Fruit fly (Drosophila melanogaster) whole organism, prepupa: Measurements from ENCODE around the gene RAF2.

ENCODE experiments used
- Blimp-1 ChIP-seq: fragments of 200-800 bp; sonication (Bioruptor generic); optimal IDR thresholded peaks from 3 replicates; lab custom pipeline; 2017; ENCODE audit warnings: missing biosample characterization, missing genetic modification characterization, mild to moderate bottlenecking, moderate library complexity, missing genetic modification reagents
- CG10631 ChIP-seq: fragments of 200-800 bp; sonication (Bioruptor generic); optimal IDR thresholded peaks from 2 replicates; lab custom pipeline; 2016; ENCODE audit warnings: missing biosample characterization, missing genetic modification characterization
- CG10669 ChIP-seq: fragments of 200-800 bp; sonication (Bioruptor generic); optimal IDR thresholded peaks from 3 replicates; lab custom pipeline; 2018; ENCODE audit warnings: missing biosample characterization, mild to moderate bottlenecking, missing genetic modification characterization, moderate library complexity
- CG11762 ChIP-seq: fragments of 200-800 bp; sonication (Bioruptor generic); optimal IDR thresholded peaks from 3 replicates; lab custom pipeline; 2016; ENCODE audit warnings: missing biosample characterization, missing genetic modification characterization; ENCODE audit not compliant: insufficient read depth
- CG11902 ChIP-seq: fragments of 200-800 bp; sonication (Bioruptor generic); optimal IDR thresholded peaks from 3 replicates; lab custom pipeline; 2016; ENCODE audit warnings: missing biosample characterization, missing genetic modification characterization
- CG16779 ChIP-seq: fragments of 200-800 bp; sonication (Bioruptor generic); optimal IDR thresholded peaks from 3 replicates; lab custom pipeline; 2017; ENCODE audit warnings: missing biosample characterization, mild to moderate bottlenecking, missing genetic modification characterization
- CG3032 ChIP-seq: fragments of 200-800 bp; optimal IDR thresholded peaks from 2 replicates; lab custom pipeline; 2019; ENCODE audit warnings: missing biosample characterization, mild to moderate bottlenecking, missing genetic modification characterization, moderate library complexity
- CG31627 ChIP-seq: fragments of 200-800 bp; sonication (Bioruptor generic); optimal IDR thresholded peaks from 3 replicates; lab custom pipeline; 2016; ENCODE audit warnings: missing biosample characterization, missing genetic modification characterization
- CG32006 ChIP-seq: fragments of 200-800 bp; sonication (Bioruptor generic); optimal IDR thresholded peaks from 3 replicates; lab custom pipeline; 2017; ENCODE audit warnings: missing biosample characterization, mild to moderate bottlenecking, missing genetic modification characterization
- CG34406 ChIP-seq: fragments of 200-800 bp; sonication (Bioruptor generic); optimal IDR thresholded peaks from 3 replicates; lab custom pipeline; 2016; ENCODE audit warnings: missing biosample characterization, missing genetic modification characterization
- CG3919 ChIP-seq: fragments of 200-800 bp; sonication (Bioruptor generic); optimal IDR thresholded peaks from 3 replicates; lab custom pipeline; 2016; ENCODE audit warnings: missing biosample characterization, missing genetic modification characterization
- CG4318 ChIP-seq: fragments of 200-800 bp; sonication (Bioruptor generic); optimal IDR thresholded peaks from 3 replicates; lab custom pipeline; 2017; ENCODE audit warnings: missing biosample characterization, mild to moderate bottlenecking, missing genetic modification characterization
- CG6163 ChIP-seq: fragments of 200-800 bp; sonication (Bioruptor generic); IDR thresholded peaks from 3 replicates; pipeline ENCODE4 v1.3.6; 2022; ENCODE audit warnings: missing biosample characterization, missing genetic modification characterization
- CG6276 ChIP-seq: fragments of 200-800 bp; sonication (Bioruptor generic); optimal IDR thresholded peaks from 2 replicates; lab custom pipeline; 2017; ENCODE audit warnings: missing biosample characterization, mild to moderate bottlenecking, missing genetic modification characterization
- CG6792 ChIP-seq: fragments of 200-800 bp; sonication (Bioruptor generic); optimal IDR thresholded peaks from 3 replicates; lab custom pipeline; 2016; ENCODE audit warnings: missing biosample characterization, missing genetic modification characterization
- CG6808 ChIP-seq: fragments of 200-800 bp; sonication (Bioruptor generic); optimal IDR thresholded peaks from 3 replicates; lab custom pipeline; 2017; ENCODE audit warnings: missing biosample characterization, missing genetic modification characterization, mild to moderate bottlenecking, moderate library complexity, missing genetic modification reagents
- CG6854 ChIP-seq: fragments of 200-800 bp; sonication (Bioruptor generic); optimal IDR thresholded peaks from 2 replicates; lab custom pipeline; 2017; ENCODE audit warnings: missing biosample characterization, mild to moderate bottlenecking, missing genetic modification characterization
- CG7368 ChIP-seq: fragments of 200-800 bp; sonication (Bioruptor generic); optimal IDR thresholded peaks from 3 replicates; lab custom pipeline; 2016; ENCODE audit warnings: missing biosample characterization, missing genetic modification characterization
- CG8119 ChIP-seq: fragments of 200-800 bp; sonication (Bioruptor generic); IDR thresholded peaks from 3 replicates; pipeline ENCODE4 v1.3.6; 2022; ENCODE audit warnings: missing biosample characterization, missing genetic modification characterization
- CG8319 ChIP-seq: fragments of 200-800 bp; sonication (Bioruptor generic); optimal IDR thresholded peaks from 3 replicates; lab custom pipeline; 2016; ENCODE audit warnings: missing biosample characterization, missing genetic modification characterization
- CG8632 ChIP-seq: fragments of 200-800 bp; sonication (Bioruptor generic); optimal IDR thresholded peaks from 3 replicates; lab custom pipeline; 2016; ENCODE audit warnings: missing biosample characterization, missing genetic modification characterization
- CG9139 ChIP-seq: fragments of 200-800 bp; sonication (Bioruptor generic); optimal IDR thresholded peaks from 3 replicates; lab custom pipeline; 2017; ENCODE audit warnings: missing biosample characterization, mild to moderate bottlenecking, missing genetic modification characterization
- Eip75B ChIP-seq: fragments of 200-800 bp; sonication (Bioruptor generic); optimal IDR thresholded peaks from 3 replicates; lab custom pipeline; 2016; ENCODE audit warnings: missing biosample characterization, missing genetic modification characterization
- Eip78C ChIP-seq: fragments of 200-800 bp; sonication (Bioruptor generic); peaks from one replicate; lab custom pipeline; 2016; ENCODE audit warnings: missing biosample characterization, missing genetic modification characterization
- Eip93F ChIP-seq: fragments of 200-800 bp; sonication (Bioruptor generic); optimal IDR thresholded peaks from 2 replicates; lab custom pipeline; 2016; ENCODE audit warnings: missing biosample characterization, mild to moderate bottlenecking, missing genetic modification characterization
- Ets21C ChIP-seq: fragments of 200-800 bp; sonication (Bioruptor generic); optimal IDR thresholded peaks from 3 replicates; lab custom pipeline; 2016; ENCODE audit warnings: missing biosample characterization, missing genetic modification characterization
- Gug ChIP-seq: fragments of 200-800 bp; sonication (Bioruptor generic); IDR thresholded peaks from 2 replicates; pipeline ENCODE4 v1.3.6; 2022; ENCODE audit warnings: missing biosample characterization, missing genetic modification characterization
- Hr38 ChIP-seq: sonication (Bioruptor generic); optimal IDR thresholded peaks from 2 replicates; lab custom pipeline; 2016; ENCODE audit warnings: missing biosample characterization, missing genetic modification characterization
- Hr39 ChIP-seq: fragments of 200-800 bp; sonication (Bioruptor generic); optimal IDR thresholded peaks from 2 replicates; lab custom pipeline; 2016; ENCODE audit warnings: missing biosample characterization, missing genetic modification characterization
- Lpt ChIP-seq: fragments of 200-800 bp; sonication (Bioruptor generic); optimal IDR thresholded peaks from 3 replicates; lab custom pipeline; 2016; ENCODE audit warnings: missing biosample characterization, missing genetic modification characterization
- Met ChIP-seq: fragments of 200-800 bp; sonication (Bioruptor generic); optimal IDR thresholded peaks from 3 replicates; lab custom pipeline; 2016; ENCODE audit warnings: missing biosample characterization, missing genetic modification characterization
- OdsH ChIP-seq: fragments of 200-800 bp; sonication (Bioruptor generic); optimal IDR thresholded peaks from 3 replicates; lab custom pipeline; 2016; ENCODE audit warnings: missing biosample characterization, missing genetic modification characterization
- Smox ChIP-seq: fragments of 200-800 bp; sonication (Bioruptor generic); optimal IDR thresholded peaks from 3 replicates; lab custom pipeline; 2016; ENCODE audit warnings: missing biosample characterization, missing genetic modification characterization
- Sox102F ChIP-seq: fragments of 200-800 bp; sonication (Bioruptor generic); optimal IDR thresholded peaks from 2 replicates; lab custom pipeline; 2016; ENCODE audit warnings: missing biosample characterization, mild to moderate bottlenecking, missing genetic modification characterization
- Sox14 ChIP-seq: fragments of 200-800 bp; sonication (Bioruptor generic); optimal IDR thresholded peaks from 3 replicates; lab custom pipeline; 2016; ENCODE audit warnings: missing biosample characterization, missing genetic modification characterization
- Sox15 ChIP-seq: fragments of 200-800 bp; sonication (Bioruptor generic); optimal IDR thresholded peaks from 3 replicates; lab custom pipeline; 2016; ENCODE audit warnings: missing biosample characterization, missing genetic modification characterization
- achi ChIP-seq: fragments of 200-800 bp; sonication (Bioruptor generic); optimal IDR thresholded peaks from 3 replicates; lab custom pipeline; 2016; ENCODE audit warnings: missing biosample characterization, missing genetic modification characterization
- acj6 ChIP-seq: fragments of 200-800 bp; sonication (Bioruptor generic); optimal IDR thresholded peaks from 3 replicates; lab custom pipeline; 2016; ENCODE audit warnings: missing biosample characterization, missing genetic modification characterization
- dac ChIP-seq: fragments of 200-800 bp; sonication (Bioruptor generic); optimal IDR thresholded peaks from 2 replicates; lab custom pipeline; 2017; ENCODE audit warnings: missing biosample characterization, mild to moderate bottlenecking, missing genetic modification characterization
- eg ChIP-seq: fragments of 200-800 bp; sonication (Bioruptor generic); IDR thresholded peaks from 3 replicates; pipeline ENCODE4 v1.3.6; 2022; ENCODE audit warnings: missing biosample characterization, missing genetic modification characterization
- esn ChIP-seq: fragments of 200-800 bp; sonication (Bioruptor generic); optimal IDR thresholded peaks from 2 replicates; lab custom pipeline; 2016; ENCODE audit warnings: missing biosample characterization, mild to moderate bottlenecking, missing genetic modification characterization, moderate library complexity
- fd85E ChIP-seq: fragments of 200-800 bp; sonication (Bioruptor generic); optimal IDR thresholded peaks from 3 replicates; lab custom pipeline; 2016; ENCODE audit warnings: missing biosample characterization, missing genetic modification characterization
- lz ChIP-seq: fragments of 200-800 bp; sonication (Bioruptor generic); optimal IDR thresholded peaks from 3 replicates; lab custom pipeline; 2016; ENCODE audit warnings: missing biosample characterization, missing genetic modification characterization
- pdm3 ChIP-seq: fragments of 200-800 bp; sonication (Bioruptor generic); optimal IDR thresholded peaks from 3 replicates; lab custom pipeline; 2016; ENCODE audit warnings: missing biosample characterization, missing genetic modification characterization
- salr ChIP-seq, 2 experiments: fragments of 200-800 bp; sonication (Bioruptor generic); optimal IDR thresholded peaks; 3 replicates each; lab custom pipeline; 2016 to 2018; ENCODE audit warnings: missing biosample characterization in 2 of 2, missing genetic modification characterization in 2 of 2, mild to moderate bottlenecking in 1 of 2
- spab ChIP-seq: fragments of 200-800 bp; sonication (Bioruptor generic); optimal IDR thresholded peaks from 2 replicates; lab custom pipeline; 2017; ENCODE audit warnings: missing biosample characterization, mild to moderate bottlenecking, missing genetic modification characterization, missing genetic modification reagents
- ss ChIP-seq, 2 experiments: fragments of 200-800 bp; sonication (Bioruptor generic); optimal IDR thresholded peaks; 2 replicates in 1 of 2; 3 replicates in 1 of 2; lab custom pipeline; 2017 to 2018; ENCODE audit warnings: mild to moderate bottlenecking in 2 of 2, missing biosample characterization in 2 of 2, missing genetic modification characterization in 2 of 2, moderate library complexity in 1 of 2
- svp ChIP-seq: fragments of 200-800 bp; sonication (Bioruptor generic); peaks from one replicate; lab custom pipeline; 2016; ENCODE audit warnings: missing biosample characterization, missing genetic modification characterization
- topi ChIP-seq: fragments of 200-800 bp; sonication (Bioruptor generic); optimal IDR thresholded peaks from 3 replicates; lab custom pipeline; 2016; ENCODE audit warnings: missing biosample characterization, missing genetic modification characterization

Gene RAF2

dm6 chr3L:16411566-16411965 lies 25.4 kb downstream of the RAF2 start, which contains the start of gene fax (continued):
- peak; percentile 51 for TF ChIP-seq achi (GFP tag; lab: Kevin White, UChicago)
- TF ChIP-seq CG16779 (tag; lab: Kevin White, UChicago) = no peak
- TF ChIP-seq CG3919 (GFP tag; lab: Kevin White, UChicago) = peak; percentile 75
- TF ChIP-seq pdm3 (GFP tag; lab: Kevin White, UChicago) = no peak
- TF ChIP-seq Blimp-1 (GFP tag; lab: Kevin White, UChicago) = peak; percentile 28
- TF ChIP-seq dac (GFP tag; lab: Kevin White, UChicago) = no peak
- peak; percentile 43 for TF ChIP-seq CG7368 (GFP tag; lab: Kevin White, UChicago)
- TF ChIP-seq Hr38 (GFP tag; lab: Kevin White, UChicago) = no peak
- no peak for TF ChIP-seq CG8319 (GFP tag; lab: Kevin White, UChicago)
- TF ChIP-seq acj6 = peak; percentile 19
- peak; percentile 87 for TF ChIP-seq svp (GFP tag; lab: Kevin White, UChicago)
- no peak for TF ChIP-seq CG10631
- TF ChIP-seq salr (GFP tag; optimal IDR thresholded peaks at IDR 0.05; lab: Kevin White, UChicago) = peak in 1 of 2 experiments; percentile 26
- no peak for TF ChIP-seq CG11762 (GFP tag; lab: Kevin White, UChicago)
- peak; percentile 68 for TF ChIP-seq CG6163
- no peak for TF ChIP-seq CG10669 (GFP tag; lab: Kevin White, UChicago)
- TF ChIP-seq fd85E (GFP tag; lab: Kevin White, UChicago) = peak; percentile 14
- TF ChIP-seq CG6276 (GFP tag; lab: Kevin White, UChicago) = no peak
- TF ChIP-seq Smox (GFP tag; lab: Kevin White, UChicago) = peak; percentile 18

- TF ChIP-seq Eip93F (GFP tag; lab: Kevin White, UChicago) (no peak), CG6854 (GFP tag; lab: Kevin White, UChicago) (no peak), Ets21C (GFP tag; lab: Kevin White, UChicago) (no peak), CG6792 (GFP tag; lab: Kevin White, UChicago) (no peak), Met (no peak), Eip75B (GFP tag; lab: Kevin White, UChicago) (no peak), CG31627 (GFP tag; lab: Kevin White, UChicago) (peak; percentile 46), Hr38 (GFP tag; lab: Kevin White, UChicago) (no peak), CG8632 (GFP tag; lab: Kevin White, UChicago) (no peak), CG10669 (GFP tag; lab: Kevin White, UChicago) (no peak), Lpt (GFP tag; lab: Kevin White, UChicago) (no peak), ss (GFP tag; optimal IDR thresholded peaks at IDR 0.05; lab: Kevin White, UChicago) (no peak), CG11902 (GFP tag; lab: Kevin White, UChicago) (no peak), CG8119 (GFP tag; lab: Robert Waterston, UW) (no peak), achi (GFP tag; lab: Kevin White, UChicago) (no peak), CG9139 (GFP tag; lab: Kevin White, UChicago) (no peak), CG3032 (tag; lab: Kevin White, UChicago) (peak; percentile 8), Smox (GFP tag; lab: Kevin White, UChicago) (no peak), lz (peak; percentile 47), Eip78C (no peak), Sox102F (GFP tag; lab: Kevin White, UChicago) (no peak), esn (GFP tag; lab: Kevin White, UChicago) (peak; percentile 39), eg (GFP tag; lab: Robert Waterston, UW) (no peak), CG4318 (GFP tag; lab: Kevin White, UChicago) (no peak), topi (GFP tag; lab: Kevin White, UChicago) (no peak), spab (no peak), CG6808 (GFP tag; lab: Kevin White, UChicago) (no peak), Gug (GFP tag; lab: Robert Waterston, UW) (no peak), CG34406 (GFP tag; lab: Kevin White, UChicago) (no peak), Hr39 (GFP tag; lab: Kevin White, UChicago) (peak; percentile 37), svp (GFP tag; lab: Kevin White, UChicago) (no peak), Sox14 (GFP tag; lab: Kevin White, UChicago) (peak; percentile 87), OdsH (GFP tag; lab: Kevin White, UChicago) (no peak), pdm3 (GFP tag; lab: Kevin White, UChicago) (no peak), Sox15 (GFP tag; lab: Kevin White, UChicago) (no peak), CG7368 (GFP tag; lab: Kevin White, UChicago) (no peak), CG3919 (GFP tag; lab: Kevin White, UChicago) (no peak), CG6163 (no peak), CG32006 (no peak), CG8319 (GFP tag; lab: Kevin White, UChicago) (no peak)
Measured at dm6 chr3L:16412394-16412950, 26.3 kb downstream of the RAF2 start, which contains the start of gene Serinc. Gene Serinc (plus strand): TSS chr3L:16412722.
